Fruit fly (Drosophila melanogaster): Measurements from ENCODE around the gene Fkbp39.

dm6 chr3R:15282982-15283809 lies 49.7 kb downstream of the Fkbp39 start:
- TF ChIP-seq ovo (GFP tag; optimal IDR thresholded peaks at IDR 0.05) (no peak), CG12768 (GFP tag; optimal IDR thresholded peaks at IDR 0.05) (no peak), kay (GFP tag; ENCODE audit: borderline replicate concordance) (peak; percentile 44), CG5204 (GFP tag; optimal IDR thresholded peaks at IDR 0.05) (no peak), CG14711 (tag; optimal IDR thresholded peaks at IDR 0.05) (no peak), Crg-1 (GFP tag; optimal IDR thresholded peaks at IDR 0.05) (no peak), Clk (GFP tag; optimal IDR thresholded peaks at IDR 0.05) (no peak), cnc (optimal IDR thresholded peaks at IDR 0.05) (no peak), cic (GFP tag; optimal IDR thresholded peaks at IDR 0.05) (no peak), Hr96 (GFP tag; optimal IDR thresholded peaks at IDR 0.05) (no peak), tj (GFP tag; optimal IDR thresholded peaks at IDR 0.05) (peak; percentile 96), pad (GFP tag; optimal IDR thresholded peaks at IDR 0.05) (no peak)

Measured in whole organism, adult.